Worm (Caenorhabditis elegans) whole organism, L3 larva: ENCODE results near the gene F18E9.3.

ENCODE experiments used
- R02D3.7 ChIP-seq: fragments of 150-350 bp; optimal IDR thresholded peaks from 2 replicates; lab custom pipeline; 2014; ENCODE audit warnings: missing biosample characterization, missing genetic modification characterization
- aly-2 ChIP-seq: fragments of 150-350 bp; optimal IDR thresholded peaks from 2 replicates; lab custom pipeline; 2014; ENCODE audit warnings: missing biosample characterization, missing genetic modification characterization
- ama-1 ChIP-seq: fragments of 150-350 bp; optimal IDR thresholded peaks from 2 replicates; lab custom pipeline; 2018
- ceh-16 ChIP-seq: sonication (generic microtip); optimal IDR thresholded peaks from 2 replicates; lab custom pipeline; 2017; ENCODE audit warnings: missing biosample characterization, missing genetic modification characterization
- ceh-28 ChIP-seq: fragments of 150-350 bp; optimal IDR thresholded peaks from 2 replicates; lab custom pipeline; 2014; ENCODE audit warnings: missing biosample characterization, missing genetic modification reagents, missing genetic modification characterization
- ceh-82 ChIP-seq: fragments of 150-350 bp; optimal IDR thresholded peaks from 2 replicates; lab custom pipeline; 2014; ENCODE audit warnings: missing biosample characterization, missing genetic modification characterization
- ceh-9 ChIP-seq: sonication (generic microtip); optimal IDR thresholded peaks from 2 replicates; lab custom pipeline; 2018; ENCODE audit warnings: missing biosample characterization, missing genetic modification characterization
- daf-12 ChIP-seq: fragments of 150-350 bp; optimal IDR thresholded peaks from 2 replicates; lab custom pipeline; 2014; ENCODE audit warnings: missing biosample characterization, missing genetic modification reagents, missing genetic modification characterization
- egl-27 ChIP-seq: sonication (generic microtip); optimal IDR thresholded peaks from 4 replicates; lab custom pipeline; 2017; ENCODE audit warnings: missing biosample characterization, missing genetic modification reagents, missing genetic modification characterization
- egl-5 ChIP-seq: fragments of 150-350 bp; optimal IDR thresholded peaks from 2 replicates; lab custom pipeline; 2017; ENCODE audit warnings: missing biosample characterization, missing genetic modification reagents, missing genetic modification characterization, inconsistent platforms
- elt-1 ChIP-seq: fragments of 150-350 bp; optimal IDR thresholded peaks from 2 replicates; lab custom pipeline; 2014; ENCODE audit warnings: missing biosample characterization, missing genetic modification characterization
- elt-2 ChIP-seq: sonication (generic microtip); optimal IDR thresholded peaks from 2 replicates; lab custom pipeline; 2016; ENCODE audit warnings: missing genetic modification reagents, mild to moderate bottlenecking, missing genetic modification characterization, missing compliant biosample characterization
- eor-1 ChIP-seq, 2 experiments: fragments of 150-350 bp; optimal IDR thresholded peaks; 2 replicates each; lab custom pipeline; 2014 to 2018; ENCODE audit warnings: missing biosample characterization in 2 of 2, missing genetic modification characterization in 2 of 2
- fkh-2 ChIP-seq: fragments of 150-350 bp; optimal IDR thresholded peaks from 2 replicates; lab custom pipeline; 2014; ENCODE audit warnings: missing biosample characterization, missing genetic modification reagents, missing genetic modification characterization
- fos-1 ChIP-seq: fragments of 150-350 bp; optimal IDR thresholded peaks from 2 replicates; lab custom pipeline; 2014; ENCODE audit warnings: missing biosample characterization, missing genetic modification characterization
- hmg-11 ChIP-seq: sonication (generic microtip); optimal IDR thresholded peaks from 2 replicates; lab custom pipeline; 2016; ENCODE audit warnings: missing genetic modification characterization, missing compliant biosample characterization
- jun-1 ChIP-seq: fragments of 150-350 bp; optimal IDR thresholded peaks from 2 replicates; lab custom pipeline; 2014; ENCODE audit warnings: missing biosample characterization, missing genetic modification reagents, missing genetic modification characterization
- lin-15B ChIP-seq: fragments of 150-350 bp; optimal IDR thresholded peaks from 2 replicates; lab custom pipeline; 2014; ENCODE audit warnings: missing biosample characterization, missing genetic modification characterization
- lsy-12 ChIP-seq: sonication (generic microtip); optimal IDR thresholded peaks from 2 replicates; lab custom pipeline; 2016; ENCODE audit warnings: mild to moderate bottlenecking, missing genetic modification characterization, missing compliant biosample characterization
- mdl-1 ChIP-seq: fragments of 150-350 bp; optimal IDR thresholded peaks from 2 replicates; lab custom pipeline; 2014; ENCODE audit warnings: missing biosample characterization, missing genetic modification characterization
- mml-1 ChIP-seq: fragments of 150-350 bp; sonication (generic microtip); optimal IDR thresholded peaks from 3 replicates; lab custom pipeline; 2014; ENCODE audit warnings: missing biosample characterization, missing genetic modification characterization
- nfya-1 ChIP-seq: sonication (generic microtip); optimal IDR thresholded peaks from 2 replicates; lab custom pipeline; 2017; ENCODE audit warnings: missing genetic modification characterization, mild to moderate bottlenecking, missing compliant biosample characterization, antibody characterized with exemption, moderate library complexity; ENCODE audit not compliant: insufficient read depth
- nhr-11 ChIP-seq: fragments of 150-350 bp; optimal IDR thresholded peaks from 2 replicates; lab custom pipeline; 2014; ENCODE audit warnings: missing biosample characterization, missing genetic modification characterization
- nhr-23 ChIP-seq: fragments of 150-350 bp; optimal IDR thresholded peaks from 2 replicates; lab custom pipeline; 2014; ENCODE audit warnings: missing biosample characterization, missing genetic modification reagents, missing genetic modification characterization
- nhr-237 ChIP-seq: fragments of 150-350 bp; optimal IDR thresholded peaks from 2 replicates; lab custom pipeline; 2014; ENCODE audit warnings: missing biosample characterization, missing genetic modification characterization
- nhr-25 ChIP-seq: sonication (generic microtip); optimal IDR thresholded peaks from 2 replicates; lab custom pipeline; 2017; ENCODE audit warnings: missing biosample characterization, missing genetic modification characterization
- nhr-28 ChIP-seq: fragments of 150-350 bp; optimal IDR thresholded peaks from 2 replicates; lab custom pipeline; 2014; ENCODE audit warnings: missing biosample characterization, missing genetic modification characterization
- nhr-43 ChIP-seq: sonication (generic microtip); optimal IDR thresholded peaks from 2 replicates; lab custom pipeline; 2016; ENCODE audit warnings: mild to moderate bottlenecking, missing genetic modification characterization, missing compliant biosample characterization; ENCODE audit not compliant: poor library complexity, severe bottlenecking
- nhr-67 ChIP-seq: fragments of 150-350 bp; optimal IDR thresholded peaks from 2 replicates; lab custom pipeline; 2014; ENCODE audit warnings: missing biosample characterization, missing genetic modification characterization
- nhr-76 ChIP-seq: fragments of 150-350 bp; sonication (generic microtip); optimal IDR thresholded peaks from 5 replicates; lab custom pipeline; 2014; ENCODE audit warnings: missing biosample characterization, missing genetic modification characterization
- nhr-77 ChIP-seq: fragments of 150-350 bp; optimal IDR thresholded peaks from 2 replicates; lab custom pipeline; 2014; ENCODE audit warnings: missing biosample characterization, missing genetic modification characterization
- pha-4 ChIP-seq: fragments of 150-350 bp; optimal IDR thresholded peaks from 2 replicates; lab custom pipeline; 2014; ENCODE audit warnings: missing biosample characterization, missing genetic modification reagents, missing genetic modification characterization
- pqm-1 ChIP-seq: fragments of 150-350 bp; optimal IDR thresholded peaks from 2 replicates; lab custom pipeline; 2017; ENCODE audit warnings: missing biosample characterization, missing genetic modification characterization, inconsistent platforms
- skn-1 ChIP-seq: fragments of 150-350 bp; optimal IDR thresholded peaks from 2 replicates; lab custom pipeline; 2014; ENCODE audit warnings: missing biosample characterization, missing genetic modification characterization
- snpc-4 ChIP-seq: fragments of 150-350 bp; optimal IDR thresholded peaks from 2 replicates; lab custom pipeline; 2014; ENCODE audit warnings: missing biosample characterization, missing genetic modification characterization
- unc-39 ChIP-seq: sonication (generic microtip); optimal IDR thresholded peaks from 4 replicates; lab custom pipeline; 2017; ENCODE audit warnings: missing biosample characterization, missing genetic modification characterization
- unc-62 ChIP-seq: fragments of 150-350 bp; sonication (generic microtip); optimal IDR thresholded peaks from 4 replicates; lab custom pipeline; 2014; ENCODE audit warnings: missing biosample characterization, missing genetic modification reagents, missing genetic modification characterization
- ztf-11 ChIP-seq: fragments of 150-350 bp; optimal IDR thresholded peaks from 2 replicates; lab custom pipeline; 2014; ENCODE audit warnings: missing biosample characterization, missing genetic modification characterization
- ztf-4 ChIP-seq: fragments of 150-350 bp; optimal IDR thresholded peaks from 2 replicates; lab custom pipeline; 2014; ENCODE audit warnings: missing biosample characterization, missing genetic modification characterization

The F18E9.3 gene

ce11 chrX:8545971-8546442, 39.9 kb upstream of the F18E9.3 start, which contains the start of gene sdha-1 (continued):
- TF ChIP-seq nhr-25 (tag; lab: Kevin White, UChicago) (peak; percentile 91), hmg-11 (tag; lab: Kevin White, UChicago) (peak; percentile 75), R02D3.7 (tag; lab: Kevin White, UChicago) (peak; percentile 28), egl-5 (tag; lab: Kevin White, UChicago) (peak; percentile 72), aly-2 (tag; lab: Kevin White, UChicago) (no peak), nhr-77 (tag; lab: Kevin White, UChicago) (no peak), fkh-2 (tag; lab: Kevin White, UChicago) (no peak), nhr-76 (tag; lab: Kevin White, UChicago) (no peak), snpc-4 (peak; percentile 89), ama-1 (lab: Kevin White, UChicago) (peak; percentile 69), lsy-12 (peak; percentile 67), ztf-11 (tag; lab: Kevin White, UChicago) (no peak)

- TF ChIP-seq lin-15B (tag; lab: Kevin White, UChicago) (no peak), nhr-25 (tag; lab: Kevin White, UChicago) (no peak), eor-1 (tag; optimal IDR thresholded peaks at IDR 0.05; lab: Kevin White, UChicago) (no peak), ceh-82 (tag; lab: Kevin White, UChicago) (no peak), daf-12 (tag; lab: Kevin White, UChicago) (no peak), pqm-1 (tag; lab: Kevin White, UChicago) (peak; percentile 50), ceh-28 (tag; lab: Kevin White, UChicago) (no peak), nhr-77 (tag; lab: Kevin White, UChicago) (no peak), nfya-1 (no peak), nhr-43 (no peak), hmg-11 (tag; lab: Kevin White, UChicago) (no peak), snpc-4 (no peak), nhr-67 (tag; lab: Kevin White, UChicago) (no peak), pha-4 (tag; lab: Kevin White, UChicago) (peak; percentile 32), ama-1 (lab: Kevin White, UChicago) (no peak), unc-62 (GFP tag; lab: Kevin White, UChicago) (no peak), nhr-237 (no peak), mdl-1 (tag; lab: Kevin White, UChicago) (no peak), elt-2 (tag; lab: Kevin White, UChicago) (peak; percentile 87), unc-39 (tag; lab: Kevin White, UChicago) (no peak), ceh-16 (tag; lab: Kevin White, UChicago) (no peak)
Observed at ce11 chrX:8549026-8549425, 36.9 kb upstream of the F18E9.3 start, which contains the start of gene D2021.4. Gene D2021.4 (minus strand): TSS chrX:8549073.

- TF ChIP-seq unc-39 (tag; lab: Kevin White, UChicago), result no peak
- TF ChIP-seq elt-2 (tag; lab: Kevin White, UChicago), result peak; percentile 75
- peak; percentile 24 for TF ChIP-seq egl-27 (tag; lab: Kevin White, UChicago)
- TF ChIP-seq mdl-1 (tag; lab: Kevin White, UChicago), result peak; percentile 61
- no peak for TF ChIP-seq nhr-28
- TF ChIP-seq skn-1 (tag; lab: Kevin White, UChicago), result peak; percentile 0
- TF ChIP-seq fos-1 (tag; lab: Kevin White, UChicago), result no peak
- TF ChIP-seq eor-1 (tag; optimal IDR thresholded peaks at IDR 0.05; lab: Kevin White, UChicago), result no peak
- TF ChIP-seq nhr-43, result peak; percentile 26
- peak; percentile 78 for TF ChIP-seq elt-1 (tag; lab: Kevin White, UChicago)
- TF ChIP-seq hmg-11 (tag; lab: Kevin White, UChicago), result peak; percentile 46
- TF ChIP-seq ztf-4, result no peak
- TF ChIP-seq pqm-1 (tag; lab: Kevin White, UChicago), result peak; percentile 27
- no peak for TF ChIP-seq jun-1
- TF ChIP-seq R02D3.7 (tag; lab: Kevin White, UChicago), result no peak
- no peak for TF ChIP-seq ztf-11 (tag; lab: Kevin White, UChicago)
- TF ChIP-seq nhr-11 (tag; lab: Kevin White, UChicago), result no peak
- peak; percentile 61 for TF ChIP-seq nhr-23 (tag; lab: Kevin White, UChicago)
- TF ChIP-seq aly-2 (tag; lab: Kevin White, UChicago), result no peak
- TF ChIP-seq nfya-1, result peak; percentile 53
- no peak for TF ChIP-seq ceh-9
- no peak for TF ChIP-seq ama-1 (lab: Kevin White, UChicago)
- no peak for TF ChIP-seq snpc-4
- TF ChIP-seq nhr-25 (tag; lab: Kevin White, UChicago), result peak; percentile 96
- peak; percentile 69 for TF ChIP-seq pha-4 (tag; lab: Kevin White, UChicago)
- peak; percentile 38 for TF ChIP-seq mml-1 (tag; lab: Kevin White, UChicago)
- TF ChIP-seq daf-12 (tag; lab: Kevin White, UChicago), result no peak
Observed at ce11 chrX:8550099-8550498, 35.8 kb upstream of the F18E9.3 start.
